Worm (Caenorhabditis elegans) whole organism, early embryonic: ENCODE data around the gene ugt-2.

Experiments
- B0310.2 ChIP-seq: sonication (generic microtip); optimal IDR thresholded peaks from 2 replicates; lab custom pipeline; 2016; ENCODE audit warnings: mild to moderate bottlenecking, missing genetic modification characterization, missing compliant biosample characterization
- F13C5.2 ChIP-seq: sonication (generic microtip); optimal IDR thresholded peaks from 2 replicates; lab custom pipeline; 2017; ENCODE audit warnings: mild to moderate bottlenecking, missing genetic modification characterization, inconsistent platforms, missing compliant biosample characterization
- aly-1 ChIP-seq: sonication (generic microtip); optimal IDR thresholded peaks from 2 replicates; lab custom pipeline; 2016; ENCODE audit warnings: missing genetic modification characterization, missing compliant biosample characterization
- ama-1 ChIP-seq: fragments of 150-350 bp; optimal IDR thresholded peaks from 2 replicates; lab custom pipeline; 2014
- ceh-13 ChIP-seq: fragments of 200-800 bp; sonication (Bioruptor generic); optimal IDR thresholded peaks from 2 replicates; lab custom pipeline; 2018; ENCODE audit warnings: mild to moderate bottlenecking, missing genetic modification characterization, missing compliant biosample characterization
- ceh-36 ChIP-seq: sonication (generic microtip); optimal IDR thresholded peaks from 2 replicates; lab custom pipeline; 2016; ENCODE audit warnings: missing genetic modification characterization, inconsistent platforms, missing compliant biosample characterization
- ets-7 ChIP-seq: sonication (generic microtip); optimal IDR thresholded peaks from 2 replicates; lab custom pipeline; 2016; ENCODE audit warnings: missing genotype, missing genetic modification characterization, missing compliant biosample characterization
- flt-1 ChIP-seq: fragments of 200-800 bp; sonication (Bioruptor generic); IDR thresholded peaks from 2 replicates; pipeline ENCODE4 v1.3.6; 2022; ENCODE audit warnings: missing genetic modification characterization, missing compliant biosample characterization
- hmbx-1 ChIP-seq: sonication (generic microtip); optimal IDR thresholded peaks from 2 replicates; lab custom pipeline; 2016; ENCODE audit warnings: mild to moderate bottlenecking, missing genetic modification characterization, missing compliant biosample characterization
- hmg-4 ChIP-seq: fragments of 200-800 bp; sonication (Bioruptor generic); optimal IDR thresholded peaks from 2 replicates; lab custom pipeline; 2018; ENCODE audit warnings: mild to moderate bottlenecking, missing genetic modification characterization, missing compliant biosample characterization
- hnd-1 ChIP-seq: sonication (generic microtip); optimal IDR thresholded peaks from 2 replicates; lab custom pipeline; 2016; ENCODE audit warnings: missing genetic modification characterization, missing compliant biosample characterization
- pes-1 ChIP-seq: fragments of 200-800 bp; sonication (Bioruptor generic); IDR thresholded peaks from 2 replicates; pipeline ENCODE4 v1.3.6; 2022; ENCODE audit warnings: missing genetic modification reagents, missing genetic modification characterization, missing compliant biosample characterization
- scrt-1 ChIP-seq: fragments of 200-800 bp; sonication (Bioruptor generic); IDR thresholded peaks from 2 replicates; pipeline ENCODE4 v1.3.6; 2022; ENCODE audit warnings: missing genetic modification characterization, missing compliant biosample characterization
- sea-1 ChIP-seq: fragments of 200-800 bp; sonication (Bioruptor generic); conservative IDR thresholded peaks from 2 replicates; pipeline ENCODE4 v1.3.6; 2022; ENCODE audit warnings: missing genetic modification characterization, missing compliant biosample characterization
- tbx-11 ChIP-seq: fragments of 200-800 bp; sonication (Bioruptor generic); IDR thresholded peaks from 2 replicates; pipeline ENCODE4 v1.3.6; 2022; ENCODE audit warnings: missing genetic modification characterization, missing compliant biosample characterization
- tbx-37 ChIP-seq: fragments of 200-800 bp; sonication (Bioruptor generic); conservative IDR thresholded peaks from 2 replicates; pipeline ENCODE4 v1.3.6; 2022; ENCODE audit warnings: missing genetic modification reagents, missing genetic modification characterization, missing compliant biosample characterization
- tra-4 ChIP-seq: sonication (generic microtip); optimal IDR thresholded peaks from 2 replicates; lab custom pipeline; 2017; ENCODE audit warnings: missing genetic modification characterization, missing compliant biosample characterization

ugt-2 gene

ce11 chrV:10398431-10398830 is at the start of gene ugt-2:
TSS of gene ugt-2 (plus strand) at chrV:10398801.
- no peak for TF ChIP-seq B0310.2 (tag; lab: Kevin White, UChicago)
- TF ChIP-seq hmg-4 (GFP tag; lab: Kevin White, UChicago): no peak
- no peak for TF ChIP-seq pes-1 (GFP tag; lab: Robert Waterston, UW)
- no peak for TF ChIP-seq hnd-1 (tag; lab: Kevin White, UChicago)
- TF ChIP-seq tbx-11: no peak
- TF ChIP-seq ets-7 (tag; lab: Kevin White, UChicago): no peak
- no peak for TF ChIP-seq tra-4 (tag; lab: Kevin White, UChicago)
- no peak for TF ChIP-seq ceh-36 (tag; lab: Kevin White, UChicago)
- TF ChIP-seq hmbx-1 (tag; lab: Kevin White, UChicago): no peak

ce11 chrV:10350054-10350453 is 48.5 kb upstream of the ugt-2 start, which contains the start of gene K07C5.9:
TSS of gene K07C5.9 (minus strand) at chrV:10350154.
- no peak for TF ChIP-seq hmg-4 (GFP tag; lab: Kevin White, UChicago)
- no peak for TF ChIP-seq sea-1 (GFP tag; lab: Robert Waterston, UW)
- TF ChIP-seq F13C5.2: no peak
- no peak for TF ChIP-seq tbx-37 (GFP tag; lab: Robert Waterston, UW)
- TF ChIP-seq ceh-36 (tag; lab: Kevin White, UChicago): no peak
- no peak for TF ChIP-seq hmbx-1 (tag; lab: Kevin White, UChicago)
- no peak for TF ChIP-seq ama-1 (lab: Kevin White, UChicago)
- TF ChIP-seq tra-4 (tag; lab: Kevin White, UChicago): no peak
- no peak for TF ChIP-seq ceh-13 (GFP tag; lab: Kevin White, UChicago)
- no peak for TF ChIP-seq flt-1
- no peak for TF ChIP-seq aly-1 (tag; lab: Kevin White, UChicago)
- no peak for TF ChIP-seq tbx-11
- no peak for TF ChIP-seq B0310.2 (tag; lab: Kevin White, UChicago)
- no peak for TF ChIP-seq scrt-1 (GFP tag; lab: Robert Waterston, UW)
- TF ChIP-seq ets-7 (tag; lab: Kevin White, UChicago): no peak

ce11 chrV:10352928-10353427 is 45.6 kb upstream of the ugt-2 start, which contains the start of gene nol-56:
TSS of gene nol-56 (minus strand) at chrV:10352978.
- no peak for TF ChIP-seq ets-7 (tag; lab: Kevin White, UChicago)
- 0 out of 2 replicates have a peak, but pooled peaks have one; percentile 37 for TF ChIP-seq pes-1 (GFP tag; lab: Robert Waterston, UW)

ce11 chrV:10355773-10356335 is 42.7 kb upstream of the ugt-2 start, which contains the start of gene sluh-7:
TSS of gene sluh-7 (minus strand) at chrV:10355823.
- TF ChIP-seq tbx-37 (GFP tag; lab: Robert Waterston, UW): peak; percentile 86
- no peak for TF ChIP-seq hmg-4 (GFP tag; lab: Kevin White, UChicago)
- peak; percentile 21 for TF ChIP-seq hnd-1 (tag; lab: Kevin White, UChicago)
- peak; percentile 28 for TF ChIP-seq ceh-13 (GFP tag; lab: Kevin White, UChicago)
- peak; percentile 43 for TF ChIP-seq F13C5.2
- TF ChIP-seq pes-1 (GFP tag; lab: Robert Waterston, UW): no peak; the same call in 1 of the 2 replicates

- TF ChIP-seq hmbx-1 (tag; lab: Kevin White, UChicago) (no peak), B0310.2 (tag; lab: Kevin White, UChicago) (no peak), sea-1 (GFP tag; lab: Robert Waterston, UW) (no peak), pes-1 (GFP tag; lab: Robert Waterston, UW) (no peak), hnd-1 (tag; lab: Kevin White, UChicago) (no peak), flt-1 (no peak), tbx-37 (GFP tag; lab: Robert Waterston, UW) (no peak)
Observed at ce11 chrV:10357467-10357953, 41.1 kb upstream of the ugt-2 start, which contains the start of gene ceeh-2. TSS of gene ceeh-2 (minus strand) at chrV:10357903.

ce11 chrV:10358238-10358637 is 40.4 kb upstream of the ugt-2 start, which contains the start of gene ttll-15:
TSS of gene ttll-15 (plus strand) at chrV:10358538.
- TF ChIP-seq sea-1 (GFP tag; lab: Robert Waterston, UW) (no peak), ama-1 (lab: Kevin White, UChicago) (no peak), ceh-36 (tag; lab: Kevin White, UChicago) (no peak), scrt-1 (GFP tag; lab: Robert Waterston, UW) (no peak), pes-1 (GFP tag; lab: Robert Waterston, UW) (no peak), flt-1 (no peak)

ce11 chrV:10360186-10360585 is 38.4 kb upstream of the ugt-2 start:
- TF ChIP-seq hmg-4 (GFP tag; lab: Kevin White, UChicago) (no peak), pes-1 (GFP tag; lab: Robert Waterston, UW) (no peak), sea-1 (GFP tag; lab: Robert Waterston, UW) (no peak), tbx-11 (no peak)

- no peak for TF ChIP-seq aly-1 (tag; lab: Kevin White, UChicago)
- no peak for TF ChIP-seq ceh-13 (GFP tag; lab: Kevin White, UChicago)
- no peak for TF ChIP-seq hnd-1 (tag; lab: Kevin White, UChicago)
- no peak for TF ChIP-seq ets-7 (tag; lab: Kevin White, UChicago)
- no peak for TF ChIP-seq scrt-1 (GFP tag; lab: Robert Waterston, UW)
- no peak for TF ChIP-seq F13C5.2
Observed at ce11 chrV:10361830-10362397, 36.7 kb upstream of the ugt-2 start, which contains the start of gene cash-1. TSS of gene cash-1 (plus strand) at chrV:10362261.
